Fruit fly (Drosophila melanogaster) whole organism, embryonic: ENCODE measurements around the gene CG46059.

ENCODE experiments used
- Adf1 ChIP-seq: fragments of 200-800 bp; sonication (Bioruptor generic); IDR thresholded peaks from 2 replicates; pipeline ENCODE4 v1.3.6; 2022; ENCODE audit warnings: missing biosample characterization, missing genetic modification characterization
- Bteb2 ChIP-seq: fragments of 200-800 bp; sonication (Bioruptor generic); optimal IDR thresholded peaks from 2 replicates; lab custom pipeline; 2016; ENCODE audit warnings: missing biosample characterization, missing genetic modification characterization
- CG13775 ChIP-seq: fragments of 200-800 bp; sonication (Bioruptor generic); optimal IDR thresholded peaks from 3 replicates; lab custom pipeline; 2017; ENCODE audit warnings: missing biosample characterization, mild to moderate bottlenecking, missing genetic modification characterization
- CG14050 ChIP-seq: fragments of 200-800 bp; sonication (Bioruptor generic); IDR thresholded peaks from 3 replicates; pipeline ENCODE4 v1.3.6; 2022; ENCODE audit warnings: missing biosample characterization, missing genetic modification characterization
- CG14965 ChIP-seq: fragments of 200-800 bp; sonication (Bioruptor generic); optimal IDR thresholded peaks from 2 replicates; lab custom pipeline; 2016; ENCODE audit warnings: missing biosample characterization, missing genetic modification characterization, borderline replicate concordance
- CG16813 ChIP-seq: fragments of 200-800 bp; sonication (Bioruptor generic); IDR thresholded peaks from 3 replicates; pipeline ENCODE4 v1.3.6; 2022; ENCODE audit warnings: missing biosample characterization, missing genetic modification characterization; ENCODE audit not compliant: partially characterized antibody
- CG18619 ChIP-seq: fragments of 200-800 bp; sonication (Bioruptor generic); optimal IDR thresholded peaks from 3 replicates; lab custom pipeline; 2017; ENCODE audit warnings: missing biosample characterization, mild to moderate bottlenecking, missing genetic modification characterization
- CG2116 ChIP-seq: fragments of 200-800 bp; sonication (Bioruptor generic); optimal IDR thresholded peaks from 3 replicates; lab custom pipeline; 2018; ENCODE audit warnings: missing biosample characterization, mild to moderate bottlenecking, missing genetic modification characterization
- CG31388 ChIP-seq: fragments of 200-800 bp; sonication (Bioruptor generic); optimal IDR thresholded peaks from 2 replicates; lab custom pipeline; 2016; ENCODE audit warnings: missing biosample characterization, missing genetic modification characterization
- CG32532 ChIP-seq: fragments of 200-800 bp; sonication (Bioruptor generic); IDR thresholded peaks from 2 replicates; pipeline ENCODE4 v1.3.6; 2022; ENCODE audit warnings: missing biosample characterization, missing genetic modification characterization
- CG42726 ChIP-seq: fragments of 200-800 bp; sonication (Bioruptor generic); IDR thresholded peaks from 2 replicates; pipeline ENCODE4 v1.3.6; 2022; ENCODE audit warnings: missing biosample characterization, missing genetic modification characterization; ENCODE audit not compliant: partially characterized antibody
- CG4820 ChIP-seq: fragments of 200-800 bp; sonication (Bioruptor generic); optimal IDR thresholded peaks from 3 replicates; lab custom pipeline; 2016; ENCODE audit warnings: missing biosample characterization, missing genetic modification characterization
- CG5180 ChIP-seq: fragments of 200-800 bp; sonication (Bioruptor generic); optimal IDR thresholded peaks from 3 replicates; lab custom pipeline; 2017; ENCODE audit warnings: missing biosample characterization, missing genetic modification characterization, mild to moderate bottlenecking, moderate library complexity, missing genetic modification reagents
- CG6683 ChIP-seq: fragments of 200-800 bp; sonication (Bioruptor generic); optimal IDR thresholded peaks from 2 replicates; lab custom pipeline; 2017; ENCODE audit warnings: missing biosample characterization, mild to moderate bottlenecking, missing genetic modification characterization, missing genetic modification reagents
- CG6689 ChIP-seq: fragments of 200-800 bp; sonication (Bioruptor generic); IDR thresholded peaks from 2 replicates; pipeline ENCODE4 v1.3.6; 2022; ENCODE audit warnings: missing biosample characterization, missing genetic modification characterization
- CG6765 ChIP-seq: fragments of 200-800 bp; sonication (Bioruptor generic); optimal IDR thresholded peaks from 3 replicates; lab custom pipeline; 2017; ENCODE audit warnings: missing biosample characterization, mild to moderate bottlenecking, missing genetic modification characterization
- Doc2 ChIP-seq: fragments of 200-800 bp; sonication (Bioruptor generic); IDR thresholded peaks from 2 replicates; pipeline ENCODE4 v1.3.6; 2022; ENCODE audit warnings: missing biosample characterization, missing genetic modification characterization
- Dp ChIP-seq: fragments of 200-800 bp; sonication (Bioruptor generic); optimal IDR thresholded peaks from 2 replicates; lab custom pipeline; 2018; ENCODE audit warnings: missing biosample characterization, mild to moderate bottlenecking, missing genetic modification characterization, moderate library complexity
- Hey ChIP-seq: fragments of 200-800 bp; sonication (Bioruptor generic); optimal IDR thresholded peaks from 3 replicates; lab custom pipeline; 2018; ENCODE audit warnings: missing biosample characterization, mild to moderate bottlenecking, missing genetic modification characterization
- Jarid2 ChIP-seq: fragments of 200-800 bp; sonication (Bioruptor generic); optimal IDR thresholded peaks from 3 replicates; lab custom pipeline; 2017; ENCODE audit warnings: mild to moderate bottlenecking, missing biosample characterization, missing genetic modification reagents, missing genetic modification characterization
- Mes4 ChIP-seq: fragments of 200-800 bp; sonication (Bioruptor generic); optimal IDR thresholded peaks from 2 replicates; lab custom pipeline; 2016; ENCODE audit warnings: missing biosample characterization, missing genetic modification characterization
- Opbp ChIP-seq: fragments of 200-800 bp; sonication (Bioruptor generic); IDR thresholded peaks from 3 replicates; pipeline ENCODE4 v1.3.6; 2022; ENCODE audit warnings: missing biosample characterization, missing genetic modification characterization; ENCODE audit not compliant: partially characterized antibody
- Ravus ChIP-seq: fragments of 200-800 bp; sonication (Bioruptor generic); IDR thresholded peaks from 2 replicates; pipeline ENCODE4 v1.3.6; 2022; ENCODE audit warnings: missing biosample characterization, missing genetic modification characterization
- Usf ChIP-seq: fragments of 200-800 bp; sonication (Bioruptor generic); optimal IDR thresholded peaks from 2 replicates; lab custom pipeline; 2017; ENCODE audit warnings: missing genotype, missing biosample characterization, missing genetic modification characterization
- br ChIP-seq: fragments of >200 bp; optimal IDR thresholded peaks from 2 replicates; lab custom pipeline; 2017
- cato ChIP-seq: fragments of 200-800 bp; sonication (Bioruptor generic); optimal IDR thresholded peaks from 2 replicates; lab custom pipeline; 2016; ENCODE audit warnings: missing biosample characterization, missing genetic modification characterization, borderline replicate concordance
- chinmo ChIP-seq: fragments of 200-800 bp; sonication (Bioruptor generic); IDR thresholded peaks from 4 replicates; pipeline ENCODE4 v1.3.6; 2022; ENCODE audit warnings: missing biosample characterization, missing genetic modification characterization; ENCODE audit not compliant: partially characterized antibody
- da ChIP-seq: fragments of 200-800 bp; sonication (Bioruptor generic); optimal IDR thresholded peaks from 2 replicates; lab custom pipeline; 2016; ENCODE audit warnings: missing biosample characterization, missing genetic modification characterization
- fu2 ChIP-seq: fragments of 200-800 bp; sonication (Bioruptor generic); optimal IDR thresholded peaks from 2 replicates; lab custom pipeline; 2016; ENCODE audit warnings: missing biosample characterization, missing genetic modification characterization
- gcm ChIP-seq: fragments of 200-800 bp; sonication (Bioruptor generic); optimal IDR thresholded peaks from 2 replicates; lab custom pipeline; 2019; ENCODE audit warnings: missing biosample characterization, mild to moderate bottlenecking, missing genetic modification characterization, moderate library complexity
- gro ChIP-seq: fragments of 200-800 bp; sonication (Bioruptor generic); optimal IDR thresholded peaks from 2 replicates; lab custom pipeline; 2016; ENCODE audit warnings: missing biosample characterization, missing genetic modification characterization
- hth ChIP-seq: fragments of >200 bp; optimal IDR thresholded peaks from 2 replicates; lab custom pipeline; 2017; ENCODE audit warnings: inconsistent platforms
- jigr1 ChIP-seq: fragments of 200-800 bp; sonication (Bioruptor generic); IDR thresholded peaks from 3 replicates; pipeline ENCODE4 v1.3.6; 2022; ENCODE audit warnings: missing biosample characterization, missing genetic modification characterization
- jing ChIP-seq: fragments of 200-800 bp; sonication (Bioruptor generic); optimal IDR thresholded peaks from 2 replicates; lab custom pipeline; 2018; ENCODE audit warnings: missing biosample characterization, mild to moderate bottlenecking, missing genetic modification characterization
- kay ChIP-seq: fragments of 200-800 bp; sonication (Bioruptor generic); optimal IDR thresholded peaks from 2 replicates; lab custom pipeline; 2016; ENCODE audit warnings: missing biosample characterization, missing genetic modification characterization
- ken ChIP-seq: fragments of 200-800 bp; sonication (Bioruptor generic); IDR thresholded peaks from 3 replicates; pipeline ENCODE4 v1.3.6; 2022; ENCODE audit warnings: missing biosample characterization, missing genetic modification characterization
- knrl ChIP-seq: fragments of 200-800 bp; sonication (Bioruptor generic); IDR thresholded peaks from 3 replicates; pipeline ENCODE4 v1.3.6; 2022; ENCODE audit warnings: missing biosample characterization, missing genetic modification characterization; ENCODE audit not compliant: partially characterized antibody
- maf-S ChIP-seq: fragments of 200-800 bp; sonication (Bioruptor generic); optimal IDR thresholded peaks from 2 replicates; lab custom pipeline; 2016; ENCODE audit warnings: missing biosample characterization, missing genetic modification characterization
- nau ChIP-seq: fragments of 200-800 bp; sonication (Bioruptor generic); optimal IDR thresholded peaks from 3 replicates; lab custom pipeline; 2017; ENCODE audit warnings: missing biosample characterization, mild to moderate bottlenecking, missing genetic modification characterization, missing genetic modification reagents
- pita ChIP-seq: fragments of 200-800 bp; sonication (Bioruptor generic); optimal IDR thresholded peaks from 2 replicates; lab custom pipeline; 2017; ENCODE audit warnings: missing biosample characterization, mild to moderate bottlenecking, missing genetic modification characterization
- ro ChIP-seq: fragments of 200-800 bp; sonication (Bioruptor generic); IDR thresholded peaks from 2 replicates; pipeline ENCODE4 v1.3.6; 2022; ENCODE audit warnings: missing biosample characterization, missing genetic modification characterization
- run ChIP-seq: fragments of 200-800 bp; sonication (Bioruptor generic); optimal IDR thresholded peaks from 3 replicates; lab custom pipeline; 2018; ENCODE audit warnings: missing biosample characterization, mild to moderate bottlenecking, missing genetic modification characterization
- sd ChIP-seq: fragments of 200-800 bp; sonication (Bioruptor generic); optimal IDR thresholded peaks from 3 replicates; lab custom pipeline; 2018; ENCODE audit warnings: missing biosample characterization, mild to moderate bottlenecking, missing genetic modification characterization, moderate library complexity
- shn ChIP-seq: fragments of 200-800 bp; sonication (Bioruptor generic); optimal IDR thresholded peaks from 3 replicates; lab custom pipeline; 2016; ENCODE audit warnings: missing biosample characterization, missing genetic modification characterization
- tio ChIP-seq: fragments of 200-800 bp; sonication (Bioruptor generic); optimal IDR thresholded peaks from 2 replicates; lab custom pipeline; 2017; ENCODE audit warnings: missing biosample characterization, missing genetic modification characterization, inconsistent platforms
- tna ChIP-seq: fragments of 200-800 bp; sonication (Bioruptor generic); IDR thresholded peaks from 2 replicates; pipeline ENCODE4 v1.3.6; 2022; ENCODE audit warnings: missing biosample characterization, missing genetic modification characterization; ENCODE audit not compliant: partially characterized antibody
- tx ChIP-seq: fragments of 200-800 bp; sonication (Bioruptor generic); optimal IDR thresholded peaks from 2 replicates; lab custom pipeline; 2016; ENCODE audit warnings: missing biosample characterization, missing genetic modification characterization
- unpg ChIP-seq: fragments of 200-800 bp; sonication (Bioruptor generic); optimal IDR thresholded peaks from 3 replicates; lab custom pipeline; 2018; ENCODE audit warnings: missing biosample characterization, mild to moderate bottlenecking, missing genetic modification characterization, moderate library complexity
- z ChIP-seq: fragments of 200-800 bp; sonication (Bioruptor generic); IDR thresholded peaks from 3 replicates; pipeline ENCODE4 v1.3.6; 2022; ENCODE audit warnings: missing biosample characterization, missing genetic modification characterization
- zf30C ChIP-seq: fragments of 200-800 bp; sonication (Bioruptor generic); optimal IDR thresholded peaks from 3 replicates; lab custom pipeline; 2018; ENCODE audit warnings: missing biosample characterization, mild to moderate bottlenecking, missing genetic modification characterization

The CG46059 gene

dm6 chr2L:19158005-19158666 lies 25.5 kb downstream of the CG46059 start (continued):
- no peak for TF ChIP-seq br (lab: Kevin White, UChicago)
- peak; percentile 44 for TF ChIP-seq Bteb2 (GFP tag; lab: Kevin White, UChicago)
- TF ChIP-seq run (tag; lab: Kevin White, UChicago), result peak; percentile 21
- peak; percentile 73 for TF ChIP-seq CG6765
- no peak for TF ChIP-seq maf-S
- TF ChIP-seq nau, result peak; percentile 14
- peak; percentile 41 for TF ChIP-seq zf30C (GFP tag; lab: Kevin White, UChicago)
- peak; percentile 5 for TF ChIP-seq Hey (tag; lab: Kevin White, UChicago)
- no peak for TF ChIP-seq CG6683 (GFP tag; lab: Kevin White, UChicago)
- TF ChIP-seq knrl (GFP tag; lab: Robert Waterston, UW), result no peak; the same call in 2 of the 3 replicates
- no peak for TF ChIP-seq pita (GFP tag; lab: Kevin White, UChicago)
- no peak for TF ChIP-seq CG31388
- no peak for TF ChIP-seq Dp (GFP tag; lab: Kevin White, UChicago)
- TF ChIP-seq CG14050 (GFP tag; lab: Robert Waterston, UW), result no peak
- no peak for TF ChIP-seq kay (GFP tag; lab: Kevin White, UChicago)
- no peak for TF ChIP-seq CG13775 (GFP tag; lab: Kevin White, UChicago)
- no peak for TF ChIP-seq jing
- TF ChIP-seq chinmo (GFP tag; lab: Robert Waterston, UW), result peak; percentile 90; the same call in 3 of the 4 replicates
- no peak for TF ChIP-seq Doc2 (GFP tag; lab: Robert Waterston, UW)
- TF ChIP-seq gcm (GFP tag; lab: Kevin White, UChicago), result peak; percentile 33
- TF ChIP-seq Mes4 (GFP tag; lab: Kevin White, UChicago), result no peak
- TF ChIP-seq cato (GFP tag; lab: Kevin White, UChicago), result no peak
- TF ChIP-seq Usf, result no peak
- peak; percentile 15; the same call in 2 of the 3 replicates for TF ChIP-seq CG16813 (GFP tag; lab: Robert Waterston, UW)
- peak; percentile 91 for TF ChIP-seq Jarid2 (GFP tag; lab: Kevin White, UChicago)
- TF ChIP-seq unpg (GFP tag; lab: Kevin White, UChicago), result peak; percentile 38
- no peak for TF ChIP-seq tio (GFP tag; lab: Kevin White, UChicago)
- TF ChIP-seq CG42726 (GFP tag; lab: Robert Waterston, UW), result peak; percentile 75; the same call in 1 of the 2 replicates
- TF ChIP-seq CG14965, result no peak
- no peak for TF ChIP-seq CG18619 (GFP tag; lab: Kevin White, UChicago)
- TF ChIP-seq CG5180, result peak; percentile 50
- no peak for TF ChIP-seq da (GFP tag; lab: Kevin White, UChicago)
- TF ChIP-seq gro, result peak; percentile 63
- peak; percentile 60; the same call in 1 of the 2 replicates for TF ChIP-seq Adf1 (GFP tag; lab: Robert Waterston, UW)
- TF ChIP-seq Ravus (GFP tag; lab: Robert Waterston, UW), result no peak
- no peak for TF ChIP-seq shn
- TF ChIP-seq CG4820 (GFP tag; lab: Kevin White, UChicago), result no peak
- peak; percentile 6 for TF ChIP-seq CG2116 (GFP tag; lab: Kevin White, UChicago)
- no peak for TF ChIP-seq tna
- TF ChIP-seq Opbp (GFP tag; lab: Robert Waterston, UW), result peak; percentile 44; the same call in 1 of the 3 replicates
- TF ChIP-seq jigr1 (GFP tag; lab: Robert Waterston, UW), result no peak
- peak; percentile 57 for TF ChIP-seq CG32532 (GFP tag; lab: Robert Waterston, UW)
- no peak for TF ChIP-seq ro (GFP tag; lab: Robert Waterston, UW)
- no peak for TF ChIP-seq ken (GFP tag; lab: Robert Waterston, UW)
- no peak for TF ChIP-seq fu2 (GFP tag; lab: Kevin White, UChicago)
- TF ChIP-seq CG6689 (GFP tag; lab: Robert Waterston, UW), result no peak
- peak; percentile 98 for TF ChIP-seq z (GFP tag; lab: Robert Waterston, UW)
- TF ChIP-seq tx (GFP tag; lab: Kevin White, UChicago), result no peak
- peak; percentile 75 for TF ChIP-seq sd
- no peak for TF ChIP-seq hth
